Fruit fly (Drosophila melanogaster) whole organism, wandering third instar larva: ENCODE data around the gene CG12071.

Experiments used
- Abd-B ChIP-seq: fragments of >200 bp; optimal IDR thresholded peaks from 2 replicates; lab custom pipeline; 2017; ENCODE audit warnings: missing biosample characterization, missing genetic modification characterization
- CG32264 ChIP-seq: fragments of 200-800 bp; sonication (Bioruptor generic); optimal IDR thresholded peaks from 2 replicates; lab custom pipeline; 2016; ENCODE audit warnings: missing biosample characterization, missing genetic modification characterization
- CG9705 ChIP-seq: fragments of 200-800 bp; sonication (Bioruptor generic); optimal IDR thresholded peaks from 2 replicates; lab custom pipeline; 2018; ENCODE audit warnings: missing biosample characterization, mild to moderate bottlenecking, missing genetic modification characterization
- CrebA ChIP-seq: fragments of 200-800 bp; sonication (Bioruptor generic); optimal IDR thresholded peaks from 2 replicates; lab custom pipeline; 2016; ENCODE audit warnings: missing biosample characterization, mild to moderate bottlenecking, missing genetic modification characterization, borderline replicate concordance
- Dfd ChIP-seq: fragments of >200 bp; optimal IDR thresholded peaks from 2 replicates; lab custom pipeline; 2017; ENCODE audit warnings: missing biosample characterization, missing genetic modification characterization
- Dif ChIP-seq: fragments of 200-275, 200-300 bp; sonication (Bioruptor generic); optimal IDR thresholded peaks from 2 replicates; lab custom pipeline; 2018; ENCODE audit warnings: missing biosample characterization, missing genetic modification characterization; ENCODE audit not compliant: partially characterized antibody
- HLH106 ChIP-seq: fragments of 200-800 bp; optimal IDR thresholded peaks from 3 replicates; lab custom pipeline; 2019; ENCODE audit warnings: missing biosample characterization, mild to moderate bottlenecking, missing genetic modification characterization, moderate library complexity
- Hnf4 ChIP-seq: fragments of 200-800 bp; sonication (Bioruptor generic); optimal IDR thresholded peaks from 2 replicates; lab custom pipeline; 2016; ENCODE audit warnings: missing biosample characterization, mild to moderate bottlenecking, missing genetic modification characterization
- Hr83 ChIP-seq: fragments of 200-300 bp; sonication (Bioruptor generic); optimal IDR thresholded peaks from 2 replicates; lab custom pipeline; 2016; ENCODE audit warnings: missing biosample characterization, mild to moderate bottlenecking, missing genetic modification characterization, moderate library complexity; ENCODE audit not compliant: poor library complexity, severe bottlenecking
- Jra ChIP-seq: sonication (Bioruptor generic); optimal IDR thresholded peaks from 2 replicates; lab custom pipeline; 2016; ENCODE audit warnings: missing biosample characterization, missing genetic modification characterization
- Myc ChIP-seq: fragments of >200 bp; optimal IDR thresholded peaks from 2 replicates; lab custom pipeline; 2017
- N ChIP-seq: fragments of >200 bp; optimal IDR thresholded peaks from 2 replicates; lab custom pipeline; 2018; ENCODE audit warnings: missing biosample characterization, missing external identifiers, missing genetic modification characterization
- OdsH ChIP-seq: fragments of 200-800 bp; sonication (Bioruptor generic); optimal IDR thresholded peaks from 2 replicates; lab custom pipeline; 2016; ENCODE audit warnings: missing biosample characterization, mild to moderate bottlenecking, missing genetic modification characterization
- Rel ChIP-seq, 2 experiments: fragments of 200-800 bp; sonication (Bioruptor generic) in 1 of 2; optimal IDR thresholded peaks; 2 replicates in 1 of 2; 3 replicates in 1 of 2; lab custom pipeline; 2016 to 2019; ENCODE audit warnings: mild to moderate bottlenecking in 2 of 2, missing biosample characterization in 2 of 2, missing genetic modification characterization in 2 of 2, moderate library complexity in 1 of 2
- Sp1 ChIP-seq: fragments of 200-800 bp; sonication (Bioruptor generic); optimal IDR thresholded peaks from 3 replicates; lab custom pipeline; 2019; ENCODE audit warnings: missing biosample characterization, mild to moderate bottlenecking, missing genetic modification characterization, moderate library complexity
- Vsx2 ChIP-seq: fragments of 200-300, 225-300 bp; sonication (Bioruptor generic); optimal IDR thresholded peaks from 2 replicates; lab custom pipeline; 2018; ENCODE audit warnings: missing biosample characterization, missing genetic modification characterization; ENCODE audit not compliant: partially characterized antibody
- br ChIP-seq: fragments of 200-800 bp; sonication (Bioruptor generic); optimal IDR thresholded peaks from 2 replicates; lab custom pipeline; 2016; ENCODE audit warnings: missing biosample characterization, missing genetic modification characterization
- brk ChIP-seq: fragments of 200-800 bp; sonication (Bioruptor generic); optimal IDR thresholded peaks from 2 replicates; lab custom pipeline; 2016; ENCODE audit warnings: missing biosample characterization, mild to moderate bottlenecking, missing genetic modification characterization
- dmrt93B ChIP-seq: fragments of 200-800 bp; sonication (Bioruptor generic); optimal IDR thresholded peaks from 2 replicates; lab custom pipeline; 2018; ENCODE audit warnings: missing biosample characterization, mild to moderate bottlenecking, missing genetic modification characterization
- dsf ChIP-seq: sonication (Bioruptor generic); optimal IDR thresholded peaks from 2 replicates; lab custom pipeline; 2016; ENCODE audit warnings: missing biosample characterization, missing genetic modification characterization, borderline replicate concordance
- ey ChIP-seq: fragments of 200-800 bp; sonication (Bioruptor generic); optimal IDR thresholded peaks from 2 replicates; lab custom pipeline; 2016; ENCODE audit warnings: missing biosample characterization, missing genetic modification characterization
- foxo ChIP-seq, 2 experiments: fragments of 200-800 bp; sonication (Bioruptor generic); optimal IDR thresholded peaks; 2 replicates in 1 of 2; 3 replicates in 1 of 2; lab custom pipeline; 2016 to 2017; ENCODE audit warnings: missing biosample characterization in 2 of 2, missing genetic modification characterization in 2 of 2
- fru ChIP-seq: fragments of 200-800 bp; sonication (Bioruptor generic); optimal IDR thresholded peaks from 3 replicates; lab custom pipeline; 2016; ENCODE audit warnings: missing biosample characterization, mild to moderate bottlenecking, missing genetic modification characterization
- h ChIP-seq: fragments of 200-800 bp; sonication (Bioruptor generic); optimal IDR thresholded peaks from 3 replicates; lab custom pipeline; 2016; ENCODE audit warnings: missing biosample characterization, mild to moderate bottlenecking, missing genetic modification characterization
- jim ChIP-seq: fragments of 175-275, 200-325 bp; sonication (Bioruptor generic); optimal IDR thresholded peaks from 2 replicates; lab custom pipeline; 2016; ENCODE audit warnings: missing biosample characterization, mild to moderate bottlenecking, missing genetic modification characterization
- lola ChIP-seq: fragments of >200 bp; optimal IDR thresholded peaks from 2 replicates; lab custom pipeline; 2017; ENCODE audit warnings: missing biosample characterization, missing genetic modification characterization
- pan ChIP-seq: fragments of >200 bp; optimal IDR thresholded peaks from 2 replicates; lab custom pipeline; 2017
- psq ChIP-seq: fragments of 200-800 bp; sonication (Bioruptor generic); optimal IDR thresholded peaks from 3 replicates; lab custom pipeline; 2017; ENCODE audit warnings: missing biosample characterization, mild to moderate bottlenecking, missing genetic modification characterization, moderate library complexity
- rgr ChIP-seq: fragments of 200-800 bp; sonication (Bioruptor generic); optimal IDR thresholded peaks from 3 replicates; lab custom pipeline; 2016; ENCODE audit warnings: missing biosample characterization, mild to moderate bottlenecking, missing genetic modification characterization
- sage ChIP-seq: fragments of 200-800 bp; sonication (Bioruptor generic); optimal IDR thresholded peaks from 2 replicates; lab custom pipeline; 2016; ENCODE audit warnings: missing biosample characterization, mild to moderate bottlenecking, missing genetic modification characterization
- sv ChIP-seq: fragments of 200-800 bp; sonication (Bioruptor generic); optimal IDR thresholded peaks from 3 replicates; lab custom pipeline; 2016; ENCODE audit warnings: missing biosample characterization, missing genetic modification characterization
- tai ChIP-seq: sonication (Bioruptor generic); optimal IDR thresholded peaks from 2 replicates; lab custom pipeline; 2016; ENCODE audit warnings: missing biosample characterization, missing genetic modification characterization
- usp ChIP-seq: fragments of >200 bp; optimal IDR thresholded peaks from 2 replicates; lab custom pipeline; 2017; ENCODE audit warnings: missing biosample characterization, missing genetic modification characterization
- woc ChIP-seq: sonication (Bioruptor generic); optimal IDR thresholded peaks from 2 replicates; lab custom pipeline; 2016; ENCODE audit warnings: missing biosample characterization, mild to moderate bottlenecking, missing genetic modification characterization

The CG12071 gene

DNA sequence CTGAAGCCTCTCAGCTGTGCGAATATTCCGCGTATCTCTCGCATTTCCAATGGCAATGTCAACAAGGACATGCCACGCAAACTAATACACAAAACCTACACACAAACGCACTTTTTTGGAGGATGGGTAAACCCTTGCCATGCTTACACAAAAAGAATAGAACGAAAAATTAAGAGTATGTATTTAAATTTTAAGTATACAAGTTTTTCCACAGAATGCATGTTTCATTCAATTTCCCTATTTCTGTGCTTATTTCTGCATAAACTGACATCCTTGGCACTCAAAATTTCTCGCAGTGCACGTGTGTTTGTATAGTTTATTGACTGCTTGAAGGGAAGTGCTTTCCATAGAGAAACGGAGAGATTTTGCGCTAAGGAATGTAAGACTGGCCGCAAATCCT is 29.0 kb upstream of the CG12071 start:
- TF ChIP-seq Hr83 (GFP tag; lab: Kevin White, UChicago) = no peak
- TF ChIP-seq Abd-B = no peak
- no peak for TF ChIP-seq jim (GFP tag; lab: Kevin White, UChicago)
- no peak for TF ChIP-seq sage (GFP tag; lab: Kevin White, UChicago)
- TF ChIP-seq Dif (GFP tag; lab: Kevin White, UChicago) = no peak
- no peak for TF ChIP-seq woc (GFP tag; lab: Kevin White, UChicago)
- no peak for TF ChIP-seq Hnf4 (GFP tag; lab: Kevin White, UChicago)
- TF ChIP-seq OdsH (GFP tag; lab: Kevin White, UChicago) = no peak
- TF ChIP-seq psq (GFP tag; lab: Kevin White, UChicago) = no peak
- TF ChIP-seq br (GFP tag; lab: Kevin White, UChicago) = no peak
- TF ChIP-seq brk (GFP tag; lab: Kevin White, UChicago) = no peak
- no peak for TF ChIP-seq h
- TF ChIP-seq ey (GFP tag; lab: Kevin White, UChicago) = no peak
- TF ChIP-seq Rel (GFP tag; optimal IDR thresholded peaks at IDR 0.05; lab: Kevin White, UChicago) = no peak
- no peak for TF ChIP-seq Rel (tag; optimal IDR thresholded peaks at IDR 0.05; lab: Kevin White, UChicago)

DNA sequence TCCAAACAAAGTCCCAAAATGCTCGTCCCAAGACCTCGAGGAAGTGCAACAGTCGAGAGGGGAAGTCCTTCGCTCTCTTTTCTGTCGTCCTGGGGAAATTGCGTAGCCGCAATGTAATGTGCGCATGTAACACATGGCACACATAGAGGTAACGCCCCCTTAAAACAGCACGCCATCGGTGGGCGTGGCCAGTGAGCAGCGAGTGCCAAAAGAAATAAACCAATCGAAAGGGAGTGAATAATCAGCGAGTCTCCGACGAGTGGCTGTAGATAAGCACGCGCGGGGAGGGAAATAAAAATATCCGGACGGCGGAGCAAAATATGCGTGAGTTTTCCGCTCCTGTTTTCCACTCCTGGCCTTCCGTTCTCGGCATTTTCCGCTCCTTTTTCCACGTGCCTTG is 28.2 kb upstream of the CG12071 start:
- TF ChIP-seq Rel (GFP tag; optimal IDR thresholded peaks at IDR 0.05; lab: Kevin White, UChicago) = no peak
- TF ChIP-seq Rel (tag; optimal IDR thresholded peaks at IDR 0.05; lab: Kevin White, UChicago) = no peak
- no peak for TF ChIP-seq N (GFP tag; lab: Kevin White, UChicago)
- no peak for TF ChIP-seq br (GFP tag; lab: Kevin White, UChicago)
- TF ChIP-seq CrebA (GFP tag; lab: Kevin White, UChicago) = no peak
- no peak for TF ChIP-seq Myc (lab: Kevin White, UChicago)
- no peak for TF ChIP-seq Abd-B
- TF ChIP-seq fru (GFP tag; lab: Kevin White, UChicago) = no peak
- TF ChIP-seq sv (GFP tag; lab: Kevin White, UChicago) = no peak
- TF ChIP-seq usp (GFP tag; lab: Kevin White, UChicago) = no peak
- no peak for TF ChIP-seq jim (GFP tag; lab: Kevin White, UChicago)
- no peak for TF ChIP-seq rgr (GFP tag; lab: Kevin White, UChicago)
- no peak for TF ChIP-seq lola (GFP tag; lab: Kevin White, UChicago)
- TF ChIP-seq HLH106 (tag; lab: Kevin White, UChicago) = no peak
- TF ChIP-seq brk (GFP tag; lab: Kevin White, UChicago) = no peak

DNA sequence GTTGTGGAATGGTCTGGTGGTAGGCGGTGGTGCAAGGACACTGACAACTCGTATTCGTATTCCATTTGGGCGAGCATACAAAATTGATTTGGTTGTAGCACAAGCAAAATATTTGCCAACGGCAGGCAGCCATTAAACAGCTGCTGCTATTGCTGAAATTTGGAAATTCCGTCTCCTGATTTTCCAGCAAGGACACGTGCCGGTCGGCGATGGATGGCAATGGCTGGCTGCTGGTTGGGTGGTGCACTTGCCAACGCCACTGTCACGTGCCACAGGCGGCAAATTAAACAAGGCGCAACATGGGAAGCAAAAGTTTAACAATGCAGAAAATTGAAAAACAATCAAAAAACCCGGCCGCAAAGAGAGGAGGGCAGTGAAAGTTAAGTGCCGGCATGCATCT is 23.2 kb upstream of the CG12071 start:
- TF ChIP-seq dmrt93B = no peak
- no peak for TF ChIP-seq lola (GFP tag; lab: Kevin White, UChicago)
- TF ChIP-seq fru (GFP tag; lab: Kevin White, UChicago) = no peak
- no peak for TF ChIP-seq CG32264
- no peak for TF ChIP-seq pan
- no peak for TF ChIP-seq ey (GFP tag; lab: Kevin White, UChicago)
- no peak for TF ChIP-seq br (GFP tag; lab: Kevin White, UChicago)
- no peak for TF ChIP-seq sage (GFP tag; lab: Kevin White, UChicago)
- TF ChIP-seq CG9705 (GFP tag; lab: Kevin White, UChicago) = no peak
- no peak for TF ChIP-seq woc (GFP tag; lab: Kevin White, UChicago)
- no peak for TF ChIP-seq Vsx2 (GFP tag; lab: Kevin White, UChicago)
- no peak for TF ChIP-seq Dfd (GFP tag; lab: Kevin White, UChicago)
- TF ChIP-seq sv (GFP tag; lab: Kevin White, UChicago) = no peak
- TF ChIP-seq CrebA (GFP tag; lab: Kevin White, UChicago) = no peak

DNA sequence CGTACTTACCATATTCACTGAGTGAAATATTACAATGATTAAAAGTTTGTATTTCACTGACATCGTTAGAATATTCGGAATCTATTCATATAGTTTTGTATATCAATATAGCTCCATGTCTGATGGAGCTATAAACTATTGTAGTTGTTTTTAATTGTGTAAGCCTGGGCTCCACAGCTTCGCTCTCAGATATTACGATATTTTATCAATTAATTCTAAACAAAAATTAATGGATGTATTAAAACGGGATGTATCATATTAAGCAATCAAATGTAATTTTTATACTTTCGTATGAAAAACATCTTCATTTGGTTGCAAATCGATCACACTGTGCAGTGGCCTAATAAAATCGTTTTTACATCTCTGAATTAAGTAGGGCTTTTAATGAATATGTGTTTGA is 21.2 kb upstream of the CG12071 start, which contains the start of gene CG33483:
Gene CG33483, minus strand, starts transcription at position 101 of the 400 bp plus-strand sequence.
- TF ChIP-seq tai (GFP tag; lab: Kevin White, UChicago) (no peak), psq (GFP tag; lab: Kevin White, UChicago) (no peak), foxo (GFP tag; optimal IDR thresholded peaks at IDR 0.05; lab: Kevin White, UChicago) (no peak), Myc (lab: Kevin White, UChicago) (no peak), sage (GFP tag; lab: Kevin White, UChicago) (no peak), N (GFP tag; lab: Kevin White, UChicago) (no peak), jim (GFP tag; lab: Kevin White, UChicago) (no peak), CG32264 (no peak), dsf (GFP tag; lab: Kevin White, UChicago) (no peak), Vsx2 (GFP tag; lab: Kevin White, UChicago) (no peak), Rel (GFP tag; optimal IDR thresholded peaks at IDR 0.05; lab: Kevin White, UChicago) (no peak), Rel (tag; optimal IDR thresholded peaks at IDR 0.05; lab: Kevin White, UChicago) (no peak), usp (GFP tag; lab: Kevin White, UChicago) (no peak), Sp1 (GFP tag; lab: Kevin White, UChicago) (no peak), ey (GFP tag; lab: Kevin White, UChicago) (no peak), HLH106 (tag; lab: Kevin White, UChicago) (no peak), OdsH (GFP tag; lab: Kevin White, UChicago) (no peak), CG9705 (GFP tag; lab: Kevin White, UChicago) (no peak), Abd-B (no peak), CrebA (GFP tag; lab: Kevin White, UChicago) (no peak), Jra (GFP tag; lab: Kevin White, UChicago) (no peak)
- TF ChIP-seq, all 38 proteins: peak for 0
